Fruit fly (Drosophila melanogaster): ENCODE measurements around the gene trc.

Gene trc

DNA sequence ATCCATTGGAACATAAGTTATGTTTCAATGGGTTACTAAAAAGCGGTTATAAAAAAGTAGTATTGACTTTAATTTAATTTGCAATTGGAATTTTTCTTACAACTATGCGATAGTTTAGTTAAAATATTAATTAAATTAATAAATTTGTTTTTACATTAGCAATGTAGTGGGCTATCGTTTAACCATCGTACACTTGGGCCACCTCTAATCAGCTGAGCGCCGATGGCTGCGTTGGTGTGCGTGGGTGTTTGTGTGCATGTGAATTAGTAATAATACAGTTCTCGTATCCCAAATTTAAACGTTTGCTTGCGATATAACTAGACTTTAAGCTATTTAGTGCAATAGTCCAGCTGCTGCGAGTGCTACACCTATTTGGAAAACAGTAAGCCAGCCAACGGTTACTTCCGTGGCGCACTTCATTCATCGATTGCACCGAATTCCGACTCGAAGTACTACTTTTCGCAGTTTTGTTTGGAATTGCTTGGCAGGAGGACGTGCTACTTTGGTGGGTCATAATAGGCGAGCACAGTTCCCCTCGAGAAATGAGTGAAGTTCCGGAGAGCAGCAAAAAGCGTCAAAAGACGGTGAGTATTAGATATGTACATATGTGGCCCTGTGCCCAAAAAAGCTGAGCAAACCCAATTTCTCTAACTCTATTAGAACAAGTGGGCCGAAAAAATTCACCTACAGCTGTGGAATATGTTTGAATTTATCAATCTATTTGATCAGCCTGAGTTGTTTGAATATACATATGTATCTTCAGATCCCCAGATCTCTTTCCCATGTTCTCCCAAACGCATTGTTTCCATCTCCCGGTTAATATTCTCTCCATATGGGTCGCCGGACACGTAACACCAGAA is 11.2 kb upstream of the trc start, which contains the start of gene Papss (continued):
- no peak for TF ChIP-seq CG15269 (tag; optimal IDR thresholded peaks at IDR 0.05)
- TF ChIP-seq CG16863 (GFP tag; optimal IDR thresholded peaks at IDR 0.05), result no peak
- TF ChIP-seq CG8290 (GFP tag; optimal IDR thresholded peaks at IDR 0.05), result no peak
- no peak for TF ChIP-seq CG8290 (tag; optimal IDR thresholded peaks at IDR 0.05)
- TF ChIP-seq dmrt99B (tag; optimal IDR thresholded peaks at IDR 0.05), result no peak
- 0 out of 2 replicates have a peak, but pooled peaks have one; percentile 25 for TF ChIP-seq Atf6 (GFP tag; IDR thresholded peaks at IDR 0.05)
- no peak for TF ChIP-seq pan (optimal IDR thresholded peaks at IDR 0.05)
- TF ChIP-seq pan (GFP tag; optimal IDR thresholded peaks at IDR 0.05 in 1 of 2, IDR thresholded peaks at IDR 0.05 in 1 of 2), result peak in 1 of 2 experiments; percentile 25
- TF ChIP-seq D19B (GFP tag; optimal IDR thresholded peaks at IDR 0.05), result no peak
- TF ChIP-seq Usf (GFP tag; optimal IDR thresholded peaks at IDR 0.05), result no peak
- TF ChIP-seq NfI (GFP tag; optimal IDR thresholded peaks at IDR 0.05), result no peak
- TF ChIP-seq HmgZ (tag; optimal IDR thresholded peaks at IDR 0.05), result peak; percentile 6
- no peak for TF ChIP-seq Eip74EF (GFP tag; optimal IDR thresholded peaks at IDR 0.05)
- no peak for TF ChIP-seq zfh2 (GFP tag; optimal IDR thresholded peaks at IDR 0.05)
- TF ChIP-seq ham (GFP tag; IDR thresholded peaks at IDR 0.05), result no peak
- peak; percentile 70 for TF ChIP-seq CG6813 (GFP tag; optimal IDR thresholded peaks at IDR 0.05)
- no peak for TF ChIP-seq CG2712 (tag; optimal IDR thresholded peaks at IDR 0.05)
- TF ChIP-seq salm (tag; optimal IDR thresholded peaks at IDR 0.05), result no peak
- TF ChIP-seq CG7271 (tag; optimal IDR thresholded peaks at IDR 0.05), result no peak
- no peak for TF ChIP-seq CkIIα-i1 (GFP tag; IDR thresholded peaks at IDR 0.05)
- no peak for TF ChIP-seq CG31441 (GFP tag; IDR thresholded peaks at IDR 0.05)
- TF ChIP-seq lov (optimal IDR thresholded peaks at IDR 0.05), result no peak
- no peak for TF ChIP-seq lov (GFP tag; IDR thresholded peaks at IDR 0.05)
- TF ChIP-seq Rx (GFP tag; IDR thresholded peaks at IDR 0.05), result no peak
- TF ChIP-seq CG13775 (GFP tag; optimal IDR thresholded peaks at IDR 0.05), result peak; percentile 9
- TF ChIP-seq CG4730 (GFP tag; IDR thresholded peaks at IDR 0.05), result no peak
- TF ChIP-seq inv (GFP tag; IDR thresholded peaks at IDR 0.05; ENCODE audit: partially characterized antibody), result peak; percentile 77
- no peak for TF ChIP-seq CG8089 (GFP tag; optimal IDR thresholded peaks at IDR 0.05)
- TF ChIP-seq CG15073 (GFP tag; optimal IDR thresholded peaks at IDR 0.05), result no peak
- TF ChIP-seq HLH3B (GFP tag; IDR thresholded peaks at IDR 0.05), result no peak; the same call in 1 of the 2 replicates
- peak; percentile 82 for TF ChIP-seq sens (GFP tag)
- TF ChIP-seq tll (GFP tag; optimal IDR thresholded peaks at IDR 0.05), result no peak
- no peak for TF ChIP-seq CG11085 (GFP tag; IDR thresholded peaks at IDR 0.05)
- no peak for TF ChIP-seq CG4360 (GFP tag; IDR thresholded peaks at IDR 0.05)
- no peak for TF ChIP-seq CG14667 (GFP tag; IDR thresholded peaks at IDR 0.05)
- no peak for TF ChIP-seq CG2889 (GFP tag; IDR thresholded peaks at IDR 0.05)
- TF ChIP-seq ro (GFP tag; IDR thresholded peaks at IDR 0.05), result no peak
- TF ChIP-seq CG15514 (GFP tag; optimal IDR thresholded peaks at IDR 0.05), result peak; percentile 71
- TF ChIP-seq Dll (GFP tag; IDR thresholded peaks at IDR 0.05; ENCODE audit: partially characterized antibody), result peak; percentile 95
- no peak for TF ChIP-seq C15 (GFP tag; IDR thresholded peaks at IDR 0.05)
- no peak; the same call in 2 of the 3 replicates for TF ChIP-seq CG14050 (GFP tag; IDR thresholded peaks at IDR 0.05)
- no peak for TF ChIP-seq sug (tag; optimal IDR thresholded peaks at IDR 0.05)
- peak; percentile 26 for TF ChIP-seq CG13894 (tag; optimal IDR thresholded peaks at IDR 0.05)
- TF ChIP-seq ap (GFP tag; IDR thresholded peaks at IDR 0.05), result no peak
- TF ChIP-seq insv (GFP tag; optimal IDR thresholded peaks at IDR 0.05), result no peak
- no peak for TF ChIP-seq peb (GFP tag; IDR thresholded peaks at IDR 0.05)
- no peak for TF ChIP-seq sqz (GFP tag; optimal IDR thresholded peaks at IDR 0.05)
- no peak for TF ChIP-seq slou (GFP tag; optimal IDR thresholded peaks at IDR 0.05)
- no peak for TF ChIP-seq CG11398 (GFP tag; optimal IDR thresholded peaks at IDR 0.05)
- TF ChIP-seq bigmax (GFP tag; optimal IDR thresholded peaks at IDR 0.05), result no peak
